Worm (Caenorhabditis elegans): ENCODE results near the gene aff-1.

DNA sequence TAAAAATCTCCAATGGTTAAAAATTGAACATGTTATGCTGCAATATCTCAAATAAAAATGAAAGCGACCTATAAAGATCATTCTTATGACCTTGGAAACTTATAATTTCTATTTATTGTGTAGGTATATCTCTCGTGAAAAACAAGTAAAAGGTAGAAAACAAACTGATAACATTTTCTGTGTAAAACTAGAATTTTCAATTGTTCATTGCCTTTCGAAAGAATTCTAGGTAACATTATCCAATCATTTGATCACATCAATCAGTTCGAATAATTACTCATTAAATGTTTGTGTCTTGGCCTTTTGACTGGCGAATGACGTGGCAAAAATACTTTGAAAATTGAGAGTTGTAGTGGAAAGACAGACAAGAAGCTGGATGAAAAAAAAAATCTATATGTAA lies 14.3 kb upstream of the aff-1 start:
- TF ChIP-seq jun-1 (tag; optimal IDR thresholded peaks at IDR 0.05) (no peak), unc-62 (GFP tag; optimal IDR thresholded peaks at IDR 0.05) (no peak), nhr-77 (tag; optimal IDR thresholded peaks at IDR 0.05) (no peak), nhr-11 (tag; optimal IDR thresholded peaks at IDR 0.05) (no peak), nhr-237 (tag; optimal IDR thresholded peaks at IDR 0.05) (no peak), mdl-1 (tag; optimal IDR thresholded peaks at IDR 0.05) (no peak), zag-1 (tag; optimal IDR thresholded peaks at IDR 0.05) (no peak), nhr-28 (tag; optimal IDR thresholded peaks at IDR 0.05) (no peak), skn-1 (tag; optimal IDR thresholded peaks at IDR 0.05) (no peak), nfya-1 (tag; optimal IDR thresholded peaks at IDR 0.05; ENCODE audit: insufficient read depth) (no peak)

Data from whole organism, L3 larva.